Worm (Caenorhabditis elegans) whole organism, young adult: Measurements from ENCODE around the gene M162.15.

ENCODE experiments used
- B0261.1 ChIP-seq: sonication (generic microtip); optimal IDR thresholded peaks from 2 replicates; lab custom pipeline; 2016; ENCODE audit warnings: mild to moderate bottlenecking, missing genetic modification characterization, moderate library complexity, missing compliant biosample characterization
- D2030.7 ChIP-seq: fragments of 200-800 bp; sonication (Bioruptor generic); IDR thresholded peaks from 2 replicates; pipeline ENCODE4 v1.3.6; 2022; ENCODE audit warnings: missing genetic modification reagents, missing genetic modification characterization, missing compliant biosample characterization
- F55B11.4 ChIP-seq: sonication (generic microtip); optimal IDR thresholded peaks from 2 replicates; lab custom pipeline; 2016; ENCODE audit warnings: missing compliant biosample characterization, missing genetic modification characterization, borderline replicate concordance; ENCODE audit not compliant: insufficient read depth
- K12H6.12 ChIP-seq: fragments of 200-800 bp; sonication (Bioruptor generic); optimal IDR thresholded peaks from 2 replicates; lab custom pipeline; 2018; ENCODE audit warnings: mild to moderate bottlenecking, missing genetic modification characterization, missing compliant biosample characterization
- aptf-3 ChIP-seq: fragments of 200-800 bp; sonication (Bioruptor generic); IDR thresholded peaks from 2 replicates; pipeline ENCODE4 v1.3.6; 2022; ENCODE audit warnings: missing genetic modification characterization, missing compliant biosample characterization
- cebp-1 ChIP-seq, 2 experiments: fragments of 200-800 bp in 1 of 2; sonication (Bioruptor generic) in 1 of 2; sonication (generic microtip) in 1 of 2; IDR thresholded peaks in 1 of 2; optimal IDR thresholded peaks in 1 of 2; 2 replicates each; pipeline versions ENCODE4 v1.3.6 to Lab custom; 2017 to 2022; ENCODE audit warnings: missing compliant biosample characterization in 2 of 2, missing genetic modification characterization in 2 of 2, mild to moderate bottlenecking in 1 of 2, missing genetic modification reagents in 1 of 2, moderate library complexity in 1 of 2
- chd-7 ChIP-seq: sonication (generic microtip); optimal IDR thresholded peaks from 2 replicates; lab custom pipeline; 2016; ENCODE audit warnings: mild to moderate bottlenecking, missing genetic modification characterization, moderate library complexity, missing compliant biosample characterization
- dox-1 ChIP-seq: fragments of 200-800 bp; sonication (Bioruptor generic); IDR thresholded peaks from 2 replicates; pipeline ENCODE4 v1.3.6; 2022; ENCODE audit warnings: missing genetic modification reagents, missing genetic modification characterization, missing compliant biosample characterization
- dpl-1 ChIP-seq: fragments of 150-350 bp; optimal IDR thresholded peaks from 2 replicates; lab custom pipeline; 2014; ENCODE audit warnings: missing biosample characterization, missing genetic modification reagents, missing genetic modification characterization
- egrh-3 ChIP-seq: fragments of 200-800 bp; sonication (Bioruptor generic); IDR thresholded peaks from 2 replicates; pipeline ENCODE4 v1.3.6; 2022; ENCODE audit warnings: missing genetic modification reagents, missing genetic modification characterization, missing compliant biosample characterization
- ets-4 ChIP-seq: fragments of 200-800 bp; sonication (Bioruptor generic); optimal IDR thresholded peaks from 2 replicates; lab custom pipeline; 2018; ENCODE audit warnings: mild to moderate bottlenecking, missing genetic modification characterization, missing compliant biosample characterization
- gei-17 ChIP-seq: fragments of 200-800 bp; sonication (Bioruptor generic); optimal IDR thresholded peaks from 2 replicates; lab custom pipeline; 2018; ENCODE audit warnings: mild to moderate bottlenecking, missing genetic modification characterization, missing compliant biosample characterization
- hmg-1.2 ChIP-seq: fragments of 200-800 bp; sonication (Bioruptor generic); IDR thresholded peaks from 2 replicates; pipeline ENCODE4 v1.3.6; 2022; ENCODE audit warnings: missing genetic modification reagents, missing genetic modification characterization, missing compliant biosample characterization
- hsf-1 ChIP-seq: fragments of 200-800 bp; sonication (Bioruptor generic); IDR thresholded peaks from 2 replicates; pipeline ENCODE4 v1.3.6; 2022; ENCODE audit warnings: missing genetic modification reagents, missing genetic modification characterization, missing compliant biosample characterization
- let-526 ChIP-seq: fragments of 200-800 bp; sonication (Bioruptor generic); IDR thresholded peaks from 2 replicates; pipeline ENCODE4 v1.3.6; 2022; ENCODE audit warnings: missing genetic modification reagents, missing genetic modification characterization, missing compliant biosample characterization
- lin-26 ChIP-seq: fragments of 200-800 bp; sonication (Bioruptor generic); IDR thresholded peaks from 2 replicates; pipeline ENCODE4 v1.3.6; 2022; ENCODE audit warnings: missing genetic modification reagents, missing genetic modification characterization, missing compliant biosample characterization
- lir-1 ChIP-seq: fragments of 200-800 bp; sonication (Bioruptor generic); conservative IDR thresholded peaks from 2 replicates; pipeline ENCODE4 v1.3.6; 2022; ENCODE audit warnings: missing genetic modification reagents, missing genetic modification characterization, missing compliant biosample characterization
- madf-10 ChIP-seq: sonication (generic microtip); optimal IDR thresholded peaks from 2 replicates; lab custom pipeline; 2016; ENCODE audit warnings: mild to moderate bottlenecking, missing genetic modification characterization, missing compliant biosample characterization
- madf-6 ChIP-seq: fragments of 200-800 bp; sonication (Bioruptor generic); IDR thresholded peaks from 2 replicates; pipeline ENCODE4 v1.3.6; 2022; ENCODE audit warnings: missing genetic modification reagents, missing genetic modification characterization, missing compliant biosample characterization
- madf-8 ChIP-seq: fragments of 200-800 bp; sonication (Bioruptor generic); conservative IDR thresholded peaks from 2 replicates; pipeline ENCODE4 v1.3.6; 2022; ENCODE audit warnings: missing genetic modification reagents, missing genetic modification characterization, missing compliant biosample characterization
- mcd-1 ChIP-seq: fragments of 200-800 bp; sonication (Bioruptor generic); IDR thresholded peaks from 2 replicates; pipeline ENCODE4 v1.3.6; 2022; ENCODE audit warnings: missing genetic modification reagents, missing genetic modification characterization, missing compliant biosample characterization
- nfyb-1 ChIP-seq: fragments of 200-800 bp; sonication (Bioruptor generic); IDR thresholded peaks from 2 replicates; pipeline ENCODE4 v1.3.6; 2022; ENCODE audit warnings: missing genetic modification reagents, missing genetic modification characterization, missing compliant biosample characterization
- pbrm-1 ChIP-seq: fragments of 200-800 bp; sonication (Bioruptor generic); IDR thresholded peaks from 2 replicates; pipeline ENCODE4 v1.3.6; 2022; ENCODE audit warnings: missing genetic modification reagents, missing genetic modification characterization, missing compliant biosample characterization
- repo-1 ChIP-seq: sonication (generic microtip); optimal IDR thresholded peaks from 2 replicates; lab custom pipeline; 2017; ENCODE audit warnings: mild to moderate bottlenecking, missing genetic modification characterization, missing compliant biosample characterization
- rpc-1 ChIP-seq, 2 experiments: fragments of 150-350 bp in 1 of 2; sonication (generic microtip) in 1 of 2; optimal IDR thresholded peaks; 2 replicates each; lab custom pipeline; 2014 to 2018; ENCODE audit warnings: missing biosample characterization in 1 of 2, missing genetic modification characterization in 1 of 2, missing genetic modification reagents in 1 of 2, missing genotype in 1 of 2
- snpc-1.1 ChIP-seq: sonication (generic microtip); optimal IDR thresholded peaks from 2 replicates; lab custom pipeline; 2017; ENCODE audit warnings: missing genetic modification characterization, mild to moderate bottlenecking, missing compliant biosample characterization, antibody characterized with exemption, moderate library complexity, missing genotype, missing genetic modification reagents; ENCODE audit not compliant: insufficient read depth
- snpc-3.4 ChIP-seq: sonication (generic microtip); optimal IDR thresholded peaks from 2 replicates; lab custom pipeline; 2017; ENCODE audit warnings: missing genetic modification characterization, mild to moderate bottlenecking, missing compliant biosample characterization, antibody characterized with exemption, moderate library complexity, missing genotype, missing genetic modification reagents
- somi-1 ChIP-seq: fragments of 200-800 bp; sonication (Bioruptor generic); optimal IDR thresholded peaks from 2 replicates; lab custom pipeline; 2018; ENCODE audit warnings: mild to moderate bottlenecking, missing genetic modification characterization, missing compliant biosample characterization
- sptf-2 ChIP-seq: fragments of 200-800 bp; sonication (Bioruptor generic); optimal IDR thresholded peaks from 2 replicates; lab custom pipeline; 2018; ENCODE audit warnings: mild to moderate bottlenecking, missing genetic modification characterization, missing compliant biosample characterization
- tbx-9 ChIP-seq: sonication (generic microtip); optimal IDR thresholded peaks from 2 replicates; lab custom pipeline; 2016; ENCODE audit warnings: borderline replicate concordance, missing genetic modification characterization, inconsistent platforms, missing compliant biosample characterization
- tlf-1 ChIP-seq: fragments of 200-800 bp; sonication (Bioruptor generic); optimal IDR thresholded peaks from 2 replicates; lab custom pipeline; 2018; ENCODE audit warnings: mild to moderate bottlenecking, missing genetic modification characterization, missing compliant biosample characterization
- xnd-1 ChIP-seq: sonication (generic microtip); optimal IDR thresholded peaks from 2 replicates; lab custom pipeline; 2016; ENCODE audit warnings: missing genotype, missing genetic modification reagents, missing genetic modification characterization, missing compliant biosample characterization
- ztf-6 ChIP-seq: fragments of 200-800 bp; sonication (Bioruptor generic); IDR thresholded peaks from 2 replicates; pipeline ENCODE4 v1.3.6; 2022; ENCODE audit warnings: missing genetic modification reagents, missing genetic modification characterization, missing compliant biosample characterization

Gene M162.15

DNA sequence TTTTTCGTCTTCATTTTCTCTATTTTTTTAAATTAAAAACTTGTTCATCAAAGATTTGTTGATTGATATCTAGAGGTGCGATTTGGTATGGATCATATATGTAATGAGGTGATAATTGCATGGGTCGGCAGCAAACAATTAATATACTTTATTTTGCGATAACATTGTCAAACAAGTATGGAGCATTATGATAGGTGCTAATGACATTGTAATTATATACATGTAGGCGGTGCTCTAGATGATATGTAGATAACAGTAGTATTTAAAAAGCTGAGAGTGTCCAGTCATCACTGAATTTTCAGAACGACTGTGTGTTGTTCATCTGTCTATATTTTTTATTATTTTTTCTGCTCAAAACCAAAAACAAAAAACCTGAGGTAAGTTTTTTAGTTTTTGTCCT lies 41.3 kb downstream of the M162.15 start, which contains the start of gene Y116F11A.1:
TSS of gene Y116F11A.1 (plus strand) at position 301 of the 400 bp plus-strand sequence.
- TF ChIP-seq madf-8 (GFP tag; lab: Robert Waterston, UW) (no peak), dox-1 (no peak), lin-26 (GFP tag; lab: Robert Waterston, UW) (no peak), aptf-3 (GFP tag; lab: Robert Waterston, UW) (no peak)
- TF ChIP-seq, all 124 proteins: peak for 0

- TF ChIP-seq ets-4 (GFP tag; lab: Kevin White, UChicago), result no peak
- no peak for TF ChIP-seq snpc-3.4 (tag; lab: Kevin White, UChicago)
Measured at ce11 chrV:19728731-19729130, 42.8 kb downstream of the M162.15 start, which contains the start of gene Y116F11A.3. Gene Y116F11A.3 (plus strand): TSS chrV:19729031.

DNA sequence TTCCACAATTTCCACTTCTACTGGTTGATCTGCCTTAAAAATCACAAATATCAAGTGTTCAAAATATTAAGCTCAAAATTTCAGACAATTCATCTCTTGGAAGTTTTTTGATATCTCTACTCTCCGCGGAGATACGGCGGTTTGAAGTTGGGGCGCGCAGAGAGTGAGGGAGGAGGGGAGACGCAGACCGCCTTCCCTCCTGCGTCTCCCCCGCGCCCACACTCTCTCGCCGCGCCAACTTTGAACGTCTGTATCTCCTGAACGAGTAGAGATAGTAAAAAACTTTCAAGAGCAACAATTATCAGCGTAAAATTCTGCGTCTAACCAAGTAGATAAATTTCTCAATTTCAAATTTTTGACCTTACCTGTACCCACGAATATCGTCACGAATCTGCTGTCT lies 43.6 kb downstream of the M162.15 start:
- TF ChIP-seq lin-26 (GFP tag; lab: Robert Waterston, UW) (no peak), K12H6.12 (no peak), tbx-9 (no peak), let-526 (GFP tag; lab: Robert Waterston, UW) (no peak), xnd-1 (tag; lab: Kevin White, UChicago) (no peak), ztf-6 (no peak), pbrm-1 (GFP tag; lab: Robert Waterston, UW) (no peak), dpl-1 (GFP tag; lab: Kevin White, UChicago) (no peak), rpc-1 (optimal IDR thresholded peaks at IDR 0.05; lab: Kevin White, UChicago) (no peak), rpc-1 (tag; optimal IDR thresholded peaks at IDR 0.05; lab: Kevin White, UChicago) (no peak), madf-6 (GFP tag; lab: Robert Waterston, UW) (no peak), D2030.7 (no peak), repo-1 (tag; lab: Kevin White, UChicago) (no peak), nfyb-1 (GFP tag; lab: Robert Waterston, UW) (no peak), egrh-3 (GFP tag; lab: Robert Waterston, UW) (peak; percentile 53; the same call in 1 of the 2 replicates), snpc-1.1 (tag; lab: Kevin White, UChicago) (no peak), sptf-2 (GFP tag; lab: Kevin White, UChicago) (no peak), madf-10 (tag; lab: Kevin White, UChicago) (no peak), somi-1 (GFP tag; lab: Kevin White, UChicago) (no peak), F55B11.4 (tag; lab: Kevin White, UChicago) (no peak), lir-1 (GFP tag; lab: Robert Waterston, UW) (no peak), B0261.1 (no peak), hsf-1 (GFP tag; lab: Robert Waterston, UW) (no peak), gei-17 (GFP tag; lab: Kevin White, UChicago) (no peak), hmg-1.2 (peak; percentile 87), tlf-1 (no peak), mcd-1 (GFP tag; lab: Robert Waterston, UW) (0 out of 2 replicates have a peak, but pooled peaks have one; percentile 7)

- TF ChIP-seq hmg-1.2 (peak; percentile 62), chd-7 (tag; lab: Kevin White, UChicago) (no peak), cebp-1 (GFP tag; IDR thresholded peaks at IDR 0.05; lab: Robert Waterston, UW) (0 out of 2 replicates have a peak, but pooled peaks have one; percentile 13), cebp-1 (tag; optimal IDR thresholded peaks at IDR 0.05; lab: Kevin White, UChicago) (peak; percentile 55)
Measured at ce11 chrV:19724589-19724988, 47.0 kb downstream of the M162.15 start.
